Worm (Caenorhabditis elegans) whole organism, L2 larva: Measurements from ENCODE around the gene rab-39.

Source experiments
- R02D3.7 ChIP-seq: fragments of 150-350 bp; optimal IDR thresholded peaks from 2 replicates; lab custom pipeline; 2014; ENCODE audit warnings: missing biosample characterization, missing genetic modification characterization
- ama-1 ChIP-seq: fragments of 150-350 bp; optimal IDR thresholded peaks from 2 replicates; lab custom pipeline; 2018; ENCODE audit warnings: inconsistent platforms
- blmp-1 ChIP-seq: sonication (generic microtip); optimal IDR thresholded peaks from 2 replicates; lab custom pipeline; 2017; ENCODE audit warnings: missing genetic modification characterization, mild to moderate bottlenecking, missing compliant biosample characterization, antibody characterized with exemption, moderate library complexity; ENCODE audit not compliant: insufficient read depth
- nhr-12 ChIP-seq: fragments of 150-350 bp; optimal IDR thresholded peaks from 2 replicates; lab custom pipeline; 2014; ENCODE audit warnings: missing biosample characterization, missing genetic modification characterization
- snpc-4 ChIP-seq: fragments of 150-350 bp; optimal IDR thresholded peaks from 2 replicates; lab custom pipeline; 2014; ENCODE audit warnings: missing biosample characterization, missing genetic modification characterization
- unc-62 ChIP-seq: fragments of 150-350 bp; optimal IDR thresholded peaks from 2 replicates; lab custom pipeline; 2014; ENCODE audit warnings: missing biosample characterization, missing genetic modification reagents, missing genetic modification characterization

ce11 chrII:9322870-9323349 is at the start of gene rab-39:
- no peak for TF ChIP-seq ama-1 (lab: Kevin White, UChicago)
- no peak for TF ChIP-seq unc-62 (GFP tag; lab: Kevin White, UChicago)
- no peak for TF ChIP-seq R02D3.7 (tag; lab: Kevin White, UChicago)
- no peak for TF ChIP-seq snpc-4
- TF ChIP-seq blmp-1, result no peak
- no peak for TF ChIP-seq nhr-12 (tag; lab: Kevin White, UChicago)
